Fruit fly (Drosophila melanogaster): ENCODE measurements around the gene Pdp1.

- no peak for TF ChIP-seq BtbVII (GFP tag; optimal IDR thresholded peaks at IDR 0.05)
- no peak for TF ChIP-seq CG4820 (GFP tag; optimal IDR thresholded peaks at IDR 0.05)
Observed at dm6 chr3L:7863267-7863765, 3.9 kb downstream of the Pdp1 start.
